Fruit fly (Drosophila melanogaster) whole organism, embryonic: ENCODE results near the gene sws.

Experiments
- Atf6 ChIP-seq: fragments of 200-800 bp; sonication (Bioruptor generic); IDR thresholded peaks from 2 replicates; pipeline ENCODE4 v1.3.6; 2022; ENCODE audit warnings: missing biosample characterization, missing genetic modification characterization
- B-H2 ChIP-seq: fragments of 200-800 bp; sonication (Bioruptor generic); optimal IDR thresholded peaks from 2 replicates; lab custom pipeline; 2018; ENCODE audit warnings: missing biosample characterization, mild to moderate bottlenecking, missing genetic modification characterization
- CG10565 ChIP-seq: fragments of 200-800 bp; sonication (Bioruptor generic); optimal IDR thresholded peaks from 3 replicates; lab custom pipeline; 2016; ENCODE audit warnings: missing biosample characterization, mild to moderate bottlenecking, missing genetic modification characterization
- CG12071 ChIP-seq: fragments of 200-800 bp; sonication (Bioruptor generic); optimal IDR thresholded peaks from 3 replicates; lab custom pipeline; 2018; ENCODE audit warnings: missing biosample characterization, mild to moderate bottlenecking, missing genetic modification characterization
- CG12659 ChIP-seq: fragments of 200-800 bp; sonication (Bioruptor generic); optimal IDR thresholded peaks from 3 replicates; lab custom pipeline; 2017; ENCODE audit warnings: mild to moderate bottlenecking, missing biosample characterization, missing genetic modification reagents, missing genetic modification characterization
- CG12942 ChIP-seq: fragments of 200-800 bp; sonication (Bioruptor generic); optimal IDR thresholded peaks from 3 replicates; lab custom pipeline; 2016; ENCODE audit warnings: missing biosample characterization, missing genetic modification characterization
- CG13123 ChIP-seq: fragments of 200-800 bp; sonication (Bioruptor generic); optimal IDR thresholded peaks from 2 replicates; lab custom pipeline; 2016; ENCODE audit warnings: missing biosample characterization, missing genetic modification characterization
- CG14050 ChIP-seq: fragments of 200-800 bp; sonication (Bioruptor generic); IDR thresholded peaks from 3 replicates; pipeline ENCODE4 v1.3.6; 2022; ENCODE audit warnings: missing biosample characterization, missing genetic modification characterization
- CG14710 ChIP-seq: fragments of 200-800 bp; sonication (Bioruptor generic); optimal IDR thresholded peaks from 3 replicates; lab custom pipeline; 2019; ENCODE audit warnings: missing biosample characterization, mild to moderate bottlenecking, missing genetic modification characterization, moderate library complexity
- CG15514 ChIP-seq: fragments of 200-800 bp; sonication (Bioruptor generic); optimal IDR thresholded peaks from 3 replicates; lab custom pipeline; 2017; ENCODE audit warnings: missing biosample characterization, missing genetic modification characterization, mild to moderate bottlenecking, moderate library complexity, missing genetic modification reagents
- CG16813 ChIP-seq: fragments of 200-800 bp; sonication (Bioruptor generic); IDR thresholded peaks from 3 replicates; pipeline ENCODE4 v1.3.6; 2022; ENCODE audit warnings: missing biosample characterization, missing genetic modification characterization; ENCODE audit not compliant: partially characterized antibody
- CG17612 ChIP-seq: fragments of 200-800 bp; sonication (Bioruptor generic); IDR thresholded peaks from 2 replicates; pipeline ENCODE4 v1.3.6; 2022; ENCODE audit warnings: missing biosample characterization, missing genetic modification characterization
- CG2116 ChIP-seq: fragments of 200-800 bp; sonication (Bioruptor generic); optimal IDR thresholded peaks from 3 replicates; lab custom pipeline; 2018; ENCODE audit warnings: missing biosample characterization, mild to moderate bottlenecking, missing genetic modification characterization
- CG2202 ChIP-seq: fragments of 200-800 bp; sonication (Bioruptor generic); optimal IDR thresholded peaks from 2 replicates; lab custom pipeline; 2018; ENCODE audit warnings: missing biosample characterization, mild to moderate bottlenecking, missing genetic modification characterization
- CG2889 ChIP-seq: fragments of 200-800 bp; sonication (Bioruptor generic); IDR thresholded peaks from 3 replicates; pipeline ENCODE4 v1.3.6; 2022; ENCODE audit warnings: missing biosample characterization, missing genetic modification characterization
- CG3065 ChIP-seq: fragments of 200-800 bp; sonication (Bioruptor generic); optimal IDR thresholded peaks from 2 replicates; lab custom pipeline; 2016; ENCODE audit warnings: missing biosample characterization, missing genetic modification characterization
- CG31388 ChIP-seq: fragments of 200-800 bp; sonication (Bioruptor generic); optimal IDR thresholded peaks from 2 replicates; lab custom pipeline; 2016; ENCODE audit warnings: missing biosample characterization, missing genetic modification characterization
- CG34376 ChIP-seq: fragments of 200-800 bp; sonication (Bioruptor generic); optimal IDR thresholded peaks from 2 replicates; lab custom pipeline; 2018; ENCODE audit warnings: missing biosample characterization, mild to moderate bottlenecking, missing genetic modification characterization
- CG34422 ChIP-seq: fragments of 200-800 bp; sonication (Bioruptor generic); IDR thresholded peaks from 3 replicates; pipeline ENCODE4 v1.3.6; 2022; ENCODE audit warnings: missing biosample characterization, missing genetic modification characterization
- CG4617 ChIP-seq: fragments of 200-800 bp; sonication (Bioruptor generic); optimal IDR thresholded peaks from 3 replicates; lab custom pipeline; 2016; ENCODE audit warnings: missing biosample characterization, missing genetic modification characterization, borderline replicate concordance
- CG4820 ChIP-seq: fragments of 200-800 bp; sonication (Bioruptor generic); optimal IDR thresholded peaks from 3 replicates; lab custom pipeline; 2016; ENCODE audit warnings: missing biosample characterization, missing genetic modification characterization
- CG6272 ChIP-seq: fragments of 200-800 bp; sonication (Bioruptor generic); IDR thresholded peaks from 2 replicates; pipeline ENCODE4 v1.3.6; 2022; ENCODE audit warnings: missing biosample characterization, missing genetic modification characterization
- CG7372 ChIP-seq: fragments of 200-800 bp; sonication (Bioruptor generic); IDR thresholded peaks from 2 replicates; pipeline ENCODE4 v1.3.6; 2022; ENCODE audit warnings: missing biosample characterization, missing genetic modification characterization
- CG8478 ChIP-seq: fragments of >200 bp; optimal IDR thresholded peaks from 2 replicates; lab custom pipeline; 2018
- CG9609 ChIP-seq: fragments of 200-800 bp; sonication (Bioruptor generic); optimal IDR thresholded peaks from 3 replicates; lab custom pipeline; 2016; ENCODE audit warnings: missing biosample characterization, missing genetic modification characterization
- CTCF ChIP-seq: fragments of 200-800 bp; sonication (Bioruptor generic); optimal IDR thresholded peaks from 2 replicates; lab custom pipeline; 2017; ENCODE audit warnings: missing biosample characterization, mild to moderate bottlenecking, missing genetic modification characterization, moderate library complexity
- Dip3 ChIP-seq: fragments of 200-800 bp; sonication (Bioruptor generic); optimal IDR thresholded peaks from 3 replicates; lab custom pipeline; 2016; ENCODE audit warnings: missing biosample characterization, missing genetic modification characterization
- Doc3 ChIP-seq: fragments of 200-800 bp; sonication (Bioruptor generic); IDR thresholded peaks from 3 replicates; pipeline ENCODE4 v1.3.6; 2022; ENCODE audit warnings: missing biosample characterization, missing genetic modification characterization; ENCODE audit not compliant: partially characterized antibody
- Ets65A ChIP-seq: fragments of 200-800 bp; sonication (Bioruptor generic); peaks from one replicate; lab custom pipeline; 2016; ENCODE audit warnings: missing biosample characterization, missing genetic modification characterization
- HLH4C ChIP-seq: fragments of 200-800 bp; sonication (Bioruptor generic); IDR thresholded peaks from 3 replicates; pipeline ENCODE4 v1.3.6; 2022; ENCODE audit warnings: missing biosample characterization, missing genetic modification characterization; ENCODE audit not compliant: partially characterized antibody
- Kr ChIP-seq: fragments of 200-800 bp; sonication (Bioruptor generic); optimal IDR thresholded peaks from 2 replicates; lab custom pipeline; 2017; ENCODE audit warnings: missing biosample characterization, mild to moderate bottlenecking, missing genetic modification characterization
- Lim3 ChIP-seq: fragments of 200-800 bp; sonication (Bioruptor generic); IDR thresholded peaks from 2 replicates; pipeline ENCODE4 v1.3.6; 2022; ENCODE audit warnings: missing biosample characterization, missing genetic modification characterization
- MBD-R2 ChIP-seq: fragments of 200-800 bp; sonication (Bioruptor generic); IDR thresholded peaks from 2 replicates; pipeline ENCODE4 v1.3.6; 2022; ENCODE audit warnings: missing biosample characterization, missing genetic modification characterization
- Ptx1 ChIP-seq: fragments of 200-800 bp; sonication (Bioruptor generic); IDR thresholded peaks from 2 replicates; pipeline ENCODE4 v1.3.6; 2022; ENCODE audit warnings: missing biosample characterization, missing genetic modification characterization
- Rfx ChIP-seq: fragments of 200-800 bp; sonication (Bioruptor generic); IDR thresholded peaks from 2 replicates; pipeline ENCODE4 v1.3.6; 2022; ENCODE audit warnings: missing biosample characterization, missing genetic modification characterization
- abd-A ChIP-seq: fragments of 200-800 bp; sonication (Bioruptor generic); optimal IDR thresholded peaks from 3 replicates; lab custom pipeline; 2019; ENCODE audit warnings: missing biosample characterization, mild to moderate bottlenecking, missing genetic modification characterization, moderate library complexity
- ara ChIP-seq: fragments of 200-800 bp; sonication (Bioruptor generic); IDR thresholded peaks from 2 replicates; pipeline ENCODE4 v1.3.6; 2022; ENCODE audit warnings: missing biosample characterization, missing genetic modification characterization
- ase ChIP-seq: fragments of 200-800 bp; sonication (Bioruptor generic); IDR thresholded peaks from 3 replicates; pipeline ENCODE4 v1.3.6; 2022; ENCODE audit warnings: missing biosample characterization, missing genetic modification characterization
- az2 ChIP-seq: fragments of 200-800 bp; sonication (Bioruptor generic); optimal IDR thresholded peaks from 3 replicates; lab custom pipeline; 2016; ENCODE audit warnings: missing biosample characterization, missing genetic modification characterization
- bcd ChIP-seq: fragments of 200-800 bp; sonication (Bioruptor generic); optimal IDR thresholded peaks from 2 replicates; lab custom pipeline; 2017; ENCODE audit warnings: missing biosample characterization, mild to moderate bottlenecking, missing genetic modification characterization
- cad ChIP-seq: fragments of >200 bp; optimal IDR thresholded peaks from 2 replicates; lab custom pipeline; 2017; ENCODE audit warnings: missing biosample characterization, missing genetic modification characterization
- croc ChIP-seq: fragments of 200-800 bp; sonication (Bioruptor generic); conservative IDR thresholded peaks from 3 replicates; pipeline ENCODE4 v1.3.6; 2022; ENCODE audit warnings: missing biosample characterization, missing genetic modification characterization
- da ChIP-seq: fragments of 200-800 bp; sonication (Bioruptor generic); optimal IDR thresholded peaks from 2 replicates; lab custom pipeline; 2016; ENCODE audit warnings: missing biosample characterization, missing genetic modification characterization
- gce ChIP-seq: fragments of 200-800 bp; sonication (Bioruptor generic); IDR thresholded peaks from 3 replicates; pipeline ENCODE4 v1.3.6; 2022; ENCODE audit warnings: missing biosample characterization, missing genetic modification characterization
- hb ChIP-seq: fragments of 200-800 bp; sonication (Bioruptor generic); IDR thresholded peaks from 3 replicates; pipeline ENCODE4 v1.3.6; 2022; ENCODE audit warnings: missing biosample characterization, missing genetic modification characterization; ENCODE audit not compliant: partially characterized antibody
- odd ChIP-seq: fragments of 200-800 bp; sonication (Bioruptor generic); optimal IDR thresholded peaks from 2 replicates; lab custom pipeline; 2017; ENCODE audit warnings: missing biosample characterization, mild to moderate bottlenecking, missing genetic modification characterization
- sc ChIP-seq, 3 experiments: fragments of >200 bp in 2 of 3; fragments of 200-800 bp in 1 of 3; sonication (Bioruptor generic) in 1 of 3; optimal IDR thresholded peaks; 2 replicates in 2 of 3; 3 replicates in 1 of 3; lab custom pipeline; 2017; ENCODE audit warnings: mild to moderate bottlenecking in 1 of 3, missing biosample characterization in 1 of 3, missing genetic modification characterization in 1 of 3, missing genetic modification reagents in 1 of 3
- sim ChIP-seq: fragments of 200-800 bp; sonication (Bioruptor generic); IDR thresholded peaks from 2 replicates; pipeline ENCODE4 v1.3.6; 2022; ENCODE audit warnings: missing biosample characterization, missing genetic modification characterization
- sima ChIP-seq: fragments of 200-800 bp; sonication (Bioruptor generic); optimal IDR thresholded peaks from 2 replicates; lab custom pipeline; 2016; ENCODE audit warnings: missing biosample characterization, missing genetic modification characterization
- sr ChIP-seq: fragments of 200-800 bp; sonication (Bioruptor generic); IDR thresholded peaks from 3 replicates; pipeline ENCODE4 v1.3.6; 2022; ENCODE audit warnings: missing biosample characterization, missing genetic modification characterization
- tna ChIP-seq: fragments of 200-800 bp; sonication (Bioruptor generic); IDR thresholded peaks from 2 replicates; pipeline ENCODE4 v1.3.6; 2022; ENCODE audit warnings: missing biosample characterization, missing genetic modification characterization; ENCODE audit not compliant: partially characterized antibody

Gene sws

DNA sequence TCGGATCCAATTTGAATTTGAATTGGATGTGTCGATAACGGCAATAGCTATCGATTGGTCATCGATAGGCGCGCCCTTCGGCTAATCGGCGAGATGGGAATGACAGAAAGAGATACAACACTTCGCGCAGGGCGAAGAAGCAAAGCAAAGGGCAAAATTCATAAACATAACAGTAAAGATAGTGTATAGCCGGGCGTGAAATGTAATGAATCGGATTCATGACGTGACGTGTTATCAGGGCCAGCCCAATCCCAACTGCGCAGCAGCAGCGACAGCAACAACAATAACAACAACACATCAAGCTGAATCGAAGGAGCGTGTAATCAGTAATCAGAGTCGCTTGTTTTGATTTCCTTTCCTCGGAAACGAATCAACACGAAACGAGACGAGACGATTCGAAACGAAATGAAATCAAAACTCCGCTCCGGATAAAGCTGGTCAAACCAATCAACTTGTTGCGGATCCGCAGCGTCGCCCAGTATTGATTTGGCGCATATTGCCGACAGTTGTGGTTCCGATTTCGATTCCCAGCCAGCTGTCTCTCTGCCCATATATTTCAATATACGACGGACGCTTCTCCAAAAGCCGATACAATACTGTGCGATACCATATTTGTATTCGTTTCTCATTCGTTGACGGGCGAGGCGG, 55.9 kb downstream of the sws start, which contains the start of gene snz (continued):
- peak; percentile 80 for TF ChIP-seq abd-A (tag; lab: Kevin White, UChicago)
- TF ChIP-seq az2, result no peak
- no peak for TF ChIP-seq sr
- no peak for TF ChIP-seq da
- no peak for TF ChIP-seq Atf6 (GFP tag; lab: Robert Waterston, UW)
- TF ChIP-seq CG2116 (GFP tag; lab: Kevin White, UChicago), result peak; percentile 87
- TF ChIP-seq sc (optimal IDR thresholded peaks at IDR 0.05; lab: Kevin White, UChicago), result no peak
- TF ChIP-seq sc (GFP tag; optimal IDR thresholded peaks at IDR 0.05; lab: Kevin White, UChicago), result no peak
- no peak for TF ChIP-seq odd
- no peak for TF ChIP-seq CG2202
- TF ChIP-seq Ptx1 (GFP tag; lab: Robert Waterston, UW), result no peak
- TF ChIP-seq ase (GFP tag; lab: Robert Waterston, UW), result no peak
- peak; percentile 47; the same call in 1 of the 3 replicates for TF ChIP-seq CG34422 (GFP tag; lab: Robert Waterston, UW)
- no peak for TF ChIP-seq CG10565 (GFP tag; lab: Kevin White, UChicago)
- no peak for TF ChIP-seq CG8478
- no peak for TF ChIP-seq CG9609 (GFP tag; lab: Kevin White, UChicago)
- no peak for TF ChIP-seq croc (GFP tag; lab: Robert Waterston, UW)
- TF ChIP-seq CG7372 (GFP tag; lab: Robert Waterston, UW), result no peak
- TF ChIP-seq CG12942, result no peak
- no peak for TF ChIP-seq Ets65A (GFP tag; lab: Kevin White, UChicago)
- no peak for TF ChIP-seq CG31388 (GFP tag; lab: Kevin White, UChicago)
- TF ChIP-seq CG17612 (GFP tag; lab: Robert Waterston, UW), result no peak
- TF ChIP-seq CG14050 (GFP tag; lab: Robert Waterston, UW), result no peak
- TF ChIP-seq CG13123 (GFP tag; lab: Kevin White, UChicago), result no peak
- TF ChIP-seq CG14710, result peak; percentile 15
- TF ChIP-seq CG12071, result no peak
- peak; percentile 30 for TF ChIP-seq B-H2 (GFP tag; lab: Kevin White, UChicago)
- TF ChIP-seq Rfx (GFP tag; lab: Robert Waterston, UW), result peak; percentile 55
- no peak for TF ChIP-seq gce
- TF ChIP-seq CG16813, result peak; percentile 71
- TF ChIP-seq CG2889 (GFP tag; lab: Robert Waterston, UW), result no peak
- peak; percentile 52; the same call in 1 of the 2 replicates for TF ChIP-seq MBD-R2 (GFP tag; lab: Robert Waterston, UW)
- TF ChIP-seq CG12659 (GFP tag; lab: Kevin White, UChicago), result peak; percentile 31
- TF ChIP-seq hb (GFP tag; lab: Robert Waterston, UW), result peak; percentile 75
- no peak for TF ChIP-seq sima (GFP tag; lab: Kevin White, UChicago)
- peak; percentile 25 for TF ChIP-seq CG15514 (GFP tag; lab: Kevin White, UChicago)
- no peak for TF ChIP-seq CTCF (GFP tag; lab: Kevin White, UChicago)
- peak; percentile 97 for TF ChIP-seq CG34376
- TF ChIP-seq CG4617, result no peak
- no peak for TF ChIP-seq ara (GFP tag; lab: Robert Waterston, UW)
- TF ChIP-seq Kr (GFP tag; lab: Kevin White, UChicago), result no peak
- TF ChIP-seq Lim3 (GFP tag; lab: Robert Waterston, UW), result no peak
- TF ChIP-seq CG3065, result no peak
- no peak for TF ChIP-seq cad (GFP tag; lab: Kevin White, UChicago)
- TF ChIP-seq sim (GFP tag; lab: Robert Waterston, UW), result no peak
- TF ChIP-seq CG6272 (GFP tag; lab: Robert Waterston, UW), result no peak
- peak; percentile 86 for TF ChIP-seq HLH4C (GFP tag; lab: Robert Waterston, UW)
- peak; percentile 80 for TF ChIP-seq tna (GFP tag; lab: Robert Waterston, UW)
- no peak for TF ChIP-seq Dip3 (GFP tag; lab: Kevin White, UChicago)
- no peak for TF ChIP-seq CG4820 (GFP tag; lab: Kevin White, UChicago)
- no peak for TF ChIP-seq bcd (GFP tag; lab: Kevin White, UChicago)
- peak; percentile 57; the same call in 1 of the 3 replicates for TF ChIP-seq Doc3 (GFP tag; lab: Robert Waterston, UW)
